Worm (Caenorhabditis elegans) whole organism, L4/young adult: ENCODE measurements around the gene Y110A2AL.1.

ENCODE experiments used
- W03F9.2 ChIP-seq: fragments of 150-350 bp; optimal IDR thresholded peaks from 2 replicates; lab custom pipeline; 2014; ENCODE audit warnings: missing biosample characterization, missing genetic modification characterization
- dao-5 ChIP-seq: sonication (generic microtip); optimal IDR thresholded peaks from 2 replicates; lab custom pipeline; 2016; ENCODE audit warnings: missing genotype, missing genetic modification characterization, moderate library complexity, missing compliant biosample characterization
- him-1 ChIP-seq: sonication (generic microtip); optimal IDR thresholded peaks from 2 replicates; lab custom pipeline; 2016; ENCODE audit warnings: missing genotype, missing genetic modification reagents, missing genetic modification characterization, missing compliant biosample characterization

ce11 chrII:2857559-2857958 is 17.3 kb upstream of the Y110A2AL.1 start:
- TF ChIP-seq dao-5 (no peak), him-1 (no peak), W03F9.2 (no peak)
